Fruit fly (Drosophila melanogaster) whole organism: ENCODE data around the gene CG15498.

Experiments used
- CG8478 ChIP-seq: fragments of >200 bp; optimal IDR thresholded peaks from 2 replicates; lab custom pipeline; 2018; ENCODE audit warnings: inconsistent platforms
- Dll ChIP-seq: fragments of >200 bp; optimal IDR thresholded peaks from 2 replicates; lab custom pipeline; 2017
- EcR ChIP-seq, 2 experiments: fragments of >200 bp; optimal IDR thresholded peaks; 2 replicates each; lab custom pipeline; 2017; ENCODE audit warnings: missing biosample characterization in 2 of 2, missing genetic modification characterization in 2 of 2, missing genetic modification reagents in 2 of 2
- pan ChIP-seq: fragments of >200 bp; optimal IDR thresholded peaks from 2 replicates; lab custom pipeline; 2017
- psq ChIP-seq: fragments of >200 bp; optimal IDR thresholded peaks from 2 replicates; lab custom pipeline; 2017
- usp ChIP-seq: fragments of >200 bp; optimal IDR thresholded peaks from 2 replicates; lab custom pipeline; 2017; ENCODE audit warnings: missing biosample characterization, missing genetic modification characterization, mixed read lengths

The CG15498 gene

DNA sequence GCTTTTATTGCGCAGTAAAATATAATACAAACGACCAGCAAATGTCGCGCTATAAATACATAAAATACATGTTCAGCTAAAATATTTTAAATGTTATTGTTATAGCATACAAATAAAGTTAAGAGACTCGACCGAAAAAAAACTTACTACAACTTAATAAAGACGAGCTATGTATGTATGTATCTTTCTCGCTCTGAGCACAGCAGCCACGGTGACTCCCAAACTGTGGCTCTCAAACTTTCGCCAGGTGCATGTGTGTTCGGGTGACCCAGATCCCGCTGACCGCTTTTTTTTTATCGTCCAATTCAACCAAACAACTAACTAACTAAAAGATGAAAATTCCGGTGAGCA, 13.2 kb upstream of the CG15498 start:
- TF ChIP-seq psq (lab: Kevin White, UChicago) = no peak
- TF ChIP-seq usp (GFP tag; lab: Kevin White, UChicago) = no peak
- TF ChIP-seq pan (lab: Kevin White, UChicago) = no peak
- TF ChIP-seq Dll (lab: Kevin White, UChicago) = no peak
- TF ChIP-seq EcR (GFP tag; optimal IDR thresholded peaks at IDR 0.05; lab: Kevin White, UChicago) = no peak
- TF ChIP-seq CG8478 = no peak

- no peak for TF ChIP-seq pan (lab: Kevin White, UChicago)
- no peak for TF ChIP-seq EcR (GFP tag; optimal IDR thresholded peaks at IDR 0.05; lab: Kevin White, UChicago)
- TF ChIP-seq psq (lab: Kevin White, UChicago) = no peak
- no peak for TF ChIP-seq Dll (lab: Kevin White, UChicago)
- TF ChIP-seq CG8478 = no peak
- no peak for TF ChIP-seq usp (GFP tag; lab: Kevin White, UChicago)
Observed at dm6 chr3R:21581365-21582123, 12.6 kb upstream of the CG15498 start.

- TF ChIP-seq Dll (lab: Kevin White, UChicago) = no peak
- TF ChIP-seq EcR (GFP tag; optimal IDR thresholded peaks at IDR 0.05; lab: Kevin White, UChicago) = no peak
- TF ChIP-seq CG8478 = no peak
Observed at dm6 chr3R:21580091-21580490, 11.1 kb upstream of the CG15498 start.

DNA sequence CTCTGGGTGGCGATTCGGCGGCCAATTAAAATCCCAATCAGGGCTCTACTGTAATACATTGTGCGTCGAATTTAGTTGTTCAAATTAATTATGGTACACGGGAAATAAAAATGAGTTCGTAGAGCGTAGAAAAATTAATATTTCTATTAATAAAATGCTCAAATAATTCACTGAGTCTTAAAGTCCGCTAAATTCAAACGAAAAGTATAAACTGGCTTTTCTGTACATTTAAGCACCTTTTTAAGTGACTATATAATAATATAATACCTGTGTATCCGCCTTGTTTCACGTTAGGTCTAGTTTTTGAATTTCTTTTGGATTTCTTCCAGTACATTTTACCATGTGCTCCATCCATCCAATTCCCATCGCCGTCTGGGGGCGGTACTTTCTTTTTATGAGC, 2.2 kb downstream of the CG15498 start:
- TF ChIP-seq usp (GFP tag; lab: Kevin White, UChicago) (no peak), Dll (lab: Kevin White, UChicago) (no peak), CG8478 (no peak), EcR (GFP tag; optimal IDR thresholded peaks at IDR 0.05; lab: Kevin White, UChicago) (no peak), pan (lab: Kevin White, UChicago) (no peak), psq (lab: Kevin White, UChicago) (no peak)

DNA sequence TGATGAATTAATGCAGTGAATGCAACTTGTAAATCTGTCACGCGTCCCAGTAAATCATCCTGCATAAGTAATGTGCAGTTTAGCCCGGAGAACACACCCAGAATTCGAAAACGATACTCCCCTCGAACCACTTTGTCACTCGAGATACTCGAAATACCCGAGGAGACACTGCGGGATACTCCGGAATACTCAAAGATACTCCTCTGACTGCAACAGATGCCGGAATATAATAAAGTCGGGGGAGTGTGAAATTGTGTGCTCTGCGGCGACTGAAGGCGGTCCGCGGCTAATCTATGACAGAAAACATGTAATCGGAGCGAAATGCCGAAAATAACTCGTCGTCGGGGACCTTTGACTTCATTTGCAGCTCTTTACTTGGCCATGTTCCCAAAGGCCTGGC, 2.6 kb downstream of the CG15498 start:
- no peak for TF ChIP-seq EcR (GFP tag; optimal IDR thresholded peaks at IDR 0.05; lab: Kevin White, UChicago)
- TF ChIP-seq CG8478 = no peak
- TF ChIP-seq psq (lab: Kevin White, UChicago) = no peak
- no peak for TF ChIP-seq pan (lab: Kevin White, UChicago)
- no peak for TF ChIP-seq Dll (lab: Kevin White, UChicago)
- no peak for TF ChIP-seq usp (GFP tag; lab: Kevin White, UChicago)

dm6 chr3R:21563306-21563705, 5.6 kb downstream of the CG15498 start:
- TF ChIP-seq usp (GFP tag; lab: Kevin White, UChicago) = no peak
- TF ChIP-seq pan (lab: Kevin White, UChicago) = no peak
- no peak for TF ChIP-seq Dll (lab: Kevin White, UChicago)
- no peak for TF ChIP-seq CG8478
- TF ChIP-seq psq (lab: Kevin White, UChicago) = no peak
- no peak for TF ChIP-seq EcR (GFP tag; optimal IDR thresholded peaks at IDR 0.05; lab: Kevin White, UChicago)

DNA sequence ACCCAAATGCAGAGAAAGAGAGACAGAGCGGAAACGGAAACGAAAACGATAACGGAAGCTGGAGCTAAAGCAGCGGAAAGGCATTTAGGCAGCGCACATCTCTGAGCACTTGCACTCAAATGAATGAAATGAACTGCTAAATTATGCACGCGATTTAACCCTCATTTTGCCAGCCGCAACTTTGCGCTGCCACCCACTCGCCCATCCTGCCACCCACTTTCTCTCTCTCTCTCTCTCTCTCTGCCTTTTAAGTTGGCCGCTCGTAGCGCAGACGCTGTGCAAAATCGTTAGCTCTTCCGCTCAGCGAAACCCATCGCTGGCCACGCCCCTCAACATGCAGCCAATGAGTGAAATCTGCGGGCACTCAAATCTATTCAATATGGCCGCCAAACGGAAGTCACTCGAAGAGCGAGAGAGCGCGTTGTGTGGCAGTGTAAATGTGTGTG, 7.5 kb downstream of the CG15498 start:
- TF ChIP-seq pan (lab: Kevin White, UChicago) = no peak
- TF ChIP-seq Dll (lab: Kevin White, UChicago) = peak; percentile 6

DNA sequence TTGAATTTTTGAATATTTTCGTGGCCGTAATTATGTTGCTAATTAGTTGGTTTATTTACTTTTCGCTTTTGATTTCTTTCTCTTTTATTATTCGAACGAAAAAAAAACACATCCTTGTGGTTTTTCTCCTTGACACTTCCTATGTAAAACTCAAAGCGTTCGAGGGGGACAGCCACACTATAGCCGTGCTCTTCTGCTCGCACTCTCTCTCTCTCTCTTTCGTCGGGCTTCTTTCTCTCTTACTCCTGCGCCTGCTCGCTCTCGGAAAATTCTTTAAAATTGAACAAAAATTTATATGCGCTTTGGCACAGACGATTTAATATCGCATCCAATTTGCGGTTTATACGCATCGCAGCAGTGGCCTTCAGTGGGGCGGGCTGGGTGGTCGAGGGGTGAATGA, 11.1 kb downstream of the CG15498 start:
- TF ChIP-seq psq (lab: Kevin White, UChicago) (no peak), usp (GFP tag; lab: Kevin White, UChicago) (no peak), CG8478 (no peak), pan (lab: Kevin White, UChicago) (no peak), EcR (GFP tag; optimal IDR thresholded peaks at IDR 0.05; lab: Kevin White, UChicago) (no peak)

- TF ChIP-seq EcR (GFP tag; optimal IDR thresholded peaks at IDR 0.05; lab: Kevin White, UChicago) = no peak
- TF ChIP-seq pan (lab: Kevin White, UChicago) = no peak
- no peak for TF ChIP-seq usp (GFP tag; lab: Kevin White, UChicago)
- TF ChIP-seq psq (lab: Kevin White, UChicago) = no peak
- no peak for TF ChIP-seq CG8478
Observed at dm6 chr3R:21557052-21557451, 11.9 kb downstream of the CG15498 start, which contains the start of gene slou. Gene slou, minus strand, starts transcription at chr3R:21557182.

DNA sequence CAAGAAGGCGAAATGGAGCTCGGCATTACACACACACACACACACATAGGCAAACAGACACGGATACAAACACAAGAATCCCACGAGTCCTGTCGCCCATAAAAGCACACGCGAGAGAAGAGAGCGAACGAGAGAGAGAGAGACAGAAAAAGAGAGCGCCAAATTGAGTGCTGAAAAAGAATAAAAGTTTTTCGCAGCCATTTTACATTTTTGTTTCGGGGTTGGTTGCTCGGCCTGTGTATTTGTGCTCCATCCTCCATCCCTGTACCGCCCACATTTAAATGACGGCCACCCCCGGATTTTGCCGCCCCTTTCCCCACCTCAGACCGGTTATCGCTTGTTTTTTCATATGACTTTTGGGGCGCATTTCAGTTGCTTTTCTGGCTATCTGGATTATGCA, 17.4 kb downstream of the CG15498 start:
- TF ChIP-seq CG8478 = no peak
- TF ChIP-seq pan (lab: Kevin White, UChicago) = no peak
- no peak for TF ChIP-seq EcR (GFP tag; optimal IDR thresholded peaks at IDR 0.05; lab: Kevin White, UChicago)
- TF ChIP-seq psq (lab: Kevin White, UChicago) = no peak
- TF ChIP-seq usp (GFP tag; lab: Kevin White, UChicago) = no peak
- no peak for TF ChIP-seq Dll (lab: Kevin White, UChicago)

dm6 chr3R:21548956-21549355, 20.0 kb downstream of the CG15498 start:
- TF ChIP-seq CG8478 (no peak), psq (lab: Kevin White, UChicago) (no peak), EcR (GFP tag; optimal IDR thresholded peaks at IDR 0.05; lab: Kevin White, UChicago) (no peak), pan (lab: Kevin White, UChicago) (no peak), Dll (lab: Kevin White, UChicago) (no peak), usp (GFP tag; lab: Kevin White, UChicago) (no peak)

- TF ChIP-seq Dll (lab: Kevin White, UChicago) (no peak), usp (GFP tag; lab: Kevin White, UChicago) (no peak), CG8478 (no peak), pan (lab: Kevin White, UChicago) (no peak), EcR (GFP tag; optimal IDR thresholded peaks at IDR 0.05; lab: Kevin White, UChicago) (no peak), psq (lab: Kevin White, UChicago) (no peak)
Observed at dm6 chr3R:21544107-21544506, 24.8 kb downstream of the CG15498 start.
